Fruit fly (Drosophila melanogaster) whole organism, embryonic: ENCODE measurements around the gene foxo.
A peak's percentile ranks its signal among the peaks of the same experiment; 100 is the strongest.

Experiments
- ATbp ChIP-seq: fragments of 200-800 bp; sonication (Bioruptor generic); optimal IDR thresholded peaks from 2 replicates; lab custom pipeline; 2017; ENCODE audit warnings: missing biosample characterization, mild to moderate bottlenecking, missing genetic modification characterization, missing genetic modification reagents
- Bdp1 ChIP-seq: fragments of 200-800 bp; sonication (Bioruptor generic); optimal IDR thresholded peaks from 3 replicates; lab custom pipeline; 2016; ENCODE audit warnings: missing biosample characterization, missing genetic modification characterization
- CG10267 ChIP-seq: fragments of 200-800 bp; sonication (Bioruptor generic); optimal IDR thresholded peaks from 2 replicates; lab custom pipeline; 2018; ENCODE audit warnings: missing biosample characterization, mild to moderate bottlenecking, missing genetic modification characterization, moderate library complexity
- CG10321 ChIP-seq: fragments of 200-800 bp; sonication (Bioruptor generic); IDR thresholded peaks from 2 replicates; pipeline ENCODE4 v1.3.6; 2022; ENCODE audit warnings: missing biosample characterization, missing genetic modification characterization
- CG12659 ChIP-seq: fragments of 200-800 bp; sonication (Bioruptor generic); optimal IDR thresholded peaks from 3 replicates; lab custom pipeline; 2017; ENCODE audit warnings: mild to moderate bottlenecking, missing biosample characterization, missing genetic modification reagents, missing genetic modification characterization
- CG14860 ChIP-seq: fragments of 200-800 bp; sonication (Bioruptor generic); IDR thresholded peaks from 3 replicates; pipeline ENCODE4 v1.3.6; 2022; ENCODE audit warnings: missing biosample characterization, missing genetic modification characterization; ENCODE audit not compliant: partially characterized antibody
- CG14965 ChIP-seq: fragments of 200-800 bp; sonication (Bioruptor generic); optimal IDR thresholded peaks from 2 replicates; lab custom pipeline; 2016; ENCODE audit warnings: missing biosample characterization, missing genetic modification characterization, borderline replicate concordance
- CG15011 ChIP-seq: fragments of 200-800 bp; sonication (Bioruptor generic); optimal IDR thresholded peaks from 3 replicates; lab custom pipeline; 2018; ENCODE audit warnings: missing biosample characterization, mild to moderate bottlenecking, missing genetic modification characterization
- CG15269 ChIP-seq: fragments of 200-800 bp; sonication (Bioruptor generic); optimal IDR thresholded peaks from 2 replicates; lab custom pipeline; 2018; ENCODE audit warnings: missing biosample characterization, mild to moderate bottlenecking, missing genetic modification characterization, moderate library complexity
- CG1603 ChIP-seq: fragments of 200-800 bp; sonication (Bioruptor generic); optimal IDR thresholded peaks from 2 replicates; lab custom pipeline; 2019; ENCODE audit warnings: missing biosample characterization, mild to moderate bottlenecking, missing genetic modification characterization, moderate library complexity
- CG2116 ChIP-seq: fragments of 200-800 bp; sonication (Bioruptor generic); optimal IDR thresholded peaks from 3 replicates; lab custom pipeline; 2018; ENCODE audit warnings: missing biosample characterization, mild to moderate bottlenecking, missing genetic modification characterization
- CG30431 ChIP-seq: fragments of 200-800 bp; sonication (Bioruptor generic); optimal IDR thresholded peaks from 2 replicates; lab custom pipeline; 2017; ENCODE audit warnings: missing biosample characterization, missing genetic modification characterization
- CG31388 ChIP-seq: fragments of 200-800 bp; sonication (Bioruptor generic); optimal IDR thresholded peaks from 2 replicates; lab custom pipeline; 2016; ENCODE audit warnings: missing biosample characterization, missing genetic modification characterization
- CG32772 ChIP-seq: fragments of 200-800 bp; sonication (Bioruptor generic); IDR thresholded peaks from 2 replicates; pipeline ENCODE4 v1.3.6; 2022; ENCODE audit warnings: missing biosample characterization, missing genetic modification characterization
- CG42726 ChIP-seq: fragments of 200-800 bp; sonication (Bioruptor generic); IDR thresholded peaks from 2 replicates; pipeline ENCODE4 v1.3.6; 2022; ENCODE audit warnings: missing biosample characterization, missing genetic modification characterization; ENCODE audit not compliant: partially characterized antibody
- CG4707 ChIP-seq: fragments of 200-800 bp; sonication (Bioruptor generic); optimal IDR thresholded peaks from 2 replicates; lab custom pipeline; 2018; ENCODE audit warnings: missing biosample characterization, mild to moderate bottlenecking, missing genetic modification characterization, moderate library complexity
- CG4820 ChIP-seq: fragments of 200-800 bp; sonication (Bioruptor generic); optimal IDR thresholded peaks from 3 replicates; lab custom pipeline; 2016; ENCODE audit warnings: missing biosample characterization, missing genetic modification characterization
- CG7357 ChIP-seq: fragments of 200-800 bp; sonication (Bioruptor generic); IDR thresholded peaks from 3 replicates; pipeline ENCODE4 v1.3.6; 2022; ENCODE audit warnings: missing biosample characterization, missing genetic modification characterization
- CG7745 ChIP-seq: fragments of 200-800 bp; sonication (Bioruptor generic); optimal IDR thresholded peaks from 2 replicates; lab custom pipeline; 2018; ENCODE audit warnings: missing biosample characterization, mild to moderate bottlenecking, missing genetic modification characterization, moderate library complexity
- CG8281 ChIP-seq: fragments of 200-800 bp; sonication (Bioruptor generic); optimal IDR thresholded peaks from 2 replicates; lab custom pipeline; 2018; ENCODE audit warnings: missing biosample characterization, mild to moderate bottlenecking, missing genetic modification characterization, moderate library complexity
- CTCF ChIP-seq: fragments of 200-800 bp; sonication (Bioruptor generic); optimal IDR thresholded peaks from 2 replicates; lab custom pipeline; 2017; ENCODE audit warnings: missing biosample characterization, mild to moderate bottlenecking, missing genetic modification characterization, moderate library complexity
- Dfd ChIP-seq, 2 experiments: fragments of >200 bp; optimal IDR thresholded peaks; 2 replicates each; lab custom pipeline; 2017; ENCODE audit warnings: missing biosample characterization in 2 of 2, missing genetic modification characterization in 2 of 2
- Dip3 ChIP-seq: fragments of 200-800 bp; sonication (Bioruptor generic); optimal IDR thresholded peaks from 3 replicates; lab custom pipeline; 2016; ENCODE audit warnings: missing biosample characterization, missing genetic modification characterization
- Doc3 ChIP-seq: fragments of 200-800 bp; sonication (Bioruptor generic); IDR thresholded peaks from 3 replicates; pipeline ENCODE4 v1.3.6; 2022; ENCODE audit warnings: missing biosample characterization, missing genetic modification characterization; ENCODE audit not compliant: partially characterized antibody
- Eip74EF ChIP-seq, 2 experiments: fragments of 200-800 bp in 1 of 2; fragments of >200 bp in 1 of 2; sonication (Bioruptor generic) in 1 of 2; optimal IDR thresholded peaks; 2 replicates each; lab custom pipeline; 2017 to 2019; ENCODE audit warnings: missing biosample characterization in 2 of 2, missing genetic modification characterization in 2 of 2, mild to moderate bottlenecking in 1 of 2, moderate library complexity in 1 of 2
- GATAe ChIP-seq: fragments of 200-800 bp; sonication (Bioruptor generic); conservative IDR thresholded peaks from 2 replicates; pipeline ENCODE4 v1.3.6; 2022; ENCODE audit warnings: missing biosample characterization, missing genetic modification characterization
- Gug ChIP-seq: fragments of 200-800 bp; sonication (Bioruptor generic); IDR thresholded peaks from 4 replicates; pipeline ENCODE4 v1.3.6; 2022; ENCODE audit warnings: missing biosample characterization, missing genetic modification characterization
- HLH54F ChIP-seq: fragments of 200-800 bp; sonication (Bioruptor generic); optimal IDR thresholded peaks from 3 replicates; lab custom pipeline; 2016; ENCODE audit warnings: missing biosample characterization, missing genetic modification characterization
- HLHmδ ChIP-seq: fragments of 200-800 bp; sonication (Bioruptor generic); optimal IDR thresholded peaks from 2 replicates; lab custom pipeline; 2018; ENCODE audit warnings: missing biosample characterization, mild to moderate bottlenecking, missing genetic modification characterization, moderate library complexity
- HmgZ ChIP-seq: fragments of 200-800 bp; sonication (Bioruptor generic); optimal IDR thresholded peaks from 2 replicates; lab custom pipeline; 2018; ENCODE audit warnings: missing biosample characterization, mild to moderate bottlenecking, missing genetic modification characterization
- Hr3 ChIP-seq: fragments of 200-800 bp; sonication (Bioruptor generic); optimal IDR thresholded peaks from 3 replicates; lab custom pipeline; 2016; ENCODE audit warnings: missing biosample characterization, missing genetic modification characterization
- Lim3 ChIP-seq: fragments of 200-800 bp; sonication (Bioruptor generic); IDR thresholded peaks from 2 replicates; pipeline ENCODE4 v1.3.6; 2022; ENCODE audit warnings: missing biosample characterization, missing genetic modification characterization
- MBD-R2 ChIP-seq: fragments of 200-800 bp; sonication (Bioruptor generic); IDR thresholded peaks from 2 replicates; pipeline ENCODE4 v1.3.6; 2022; ENCODE audit warnings: missing biosample characterization, missing genetic modification characterization
- Mes4 ChIP-seq: fragments of 200-800 bp; sonication (Bioruptor generic); optimal IDR thresholded peaks from 2 replicates; lab custom pipeline; 2016; ENCODE audit warnings: missing biosample characterization, missing genetic modification characterization
- Poxn ChIP-seq: fragments of 200-800 bp; sonication (Bioruptor generic); IDR thresholded peaks from 2 replicates; pipeline ENCODE4 v1.3.6; 2022; ENCODE audit warnings: missing biosample characterization, missing genetic modification characterization
- chif ChIP-seq, 2 experiments: fragments of 200-800 bp; sonication (Bioruptor generic); optimal IDR thresholded peaks; 3 replicates each; lab custom pipeline; 2016; ENCODE audit warnings: missing biosample characterization in 2 of 2, missing genetic modification characterization in 2 of 2
- croc ChIP-seq: fragments of 200-800 bp; sonication (Bioruptor generic); conservative IDR thresholded peaks from 3 replicates; pipeline ENCODE4 v1.3.6; 2022; ENCODE audit warnings: missing biosample characterization, missing genetic modification characterization
- cwo ChIP-seq: fragments of 200-800 bp; sonication (Bioruptor generic); optimal IDR thresholded peaks from 3 replicates; lab custom pipeline; 2017; ENCODE audit warnings: missing biosample characterization, missing genetic modification characterization, mild to moderate bottlenecking, moderate library complexity, missing genetic modification reagents
- dimm ChIP-seq: fragments of 200-800 bp; sonication (Bioruptor generic); IDR thresholded peaks from 2 replicates; pipeline ENCODE4 v1.3.6; 2022; ENCODE audit warnings: missing biosample characterization, missing genetic modification characterization
- en ChIP-seq: fragments of 200-800 bp; sonication (Bioruptor generic); optimal IDR thresholded peaks from 2 replicates; lab custom pipeline; 2016; ENCODE audit warnings: missing biosample characterization, missing genetic modification characterization
- eve ChIP-seq, 2 experiments: fragments of >200 bp; optimal IDR thresholded peaks; 2 replicates each; lab custom pipeline; 2017; ENCODE audit warnings: missing biosample characterization in 2 of 2, missing genetic modification characterization in 2 of 2
- fd64A ChIP-seq: fragments of 200-800 bp; sonication (Bioruptor generic); optimal IDR thresholded peaks from 3 replicates; lab custom pipeline; 2018; ENCODE audit warnings: missing biosample characterization, mild to moderate bottlenecking, missing genetic modification characterization
- lbe ChIP-seq: fragments of 200-800 bp; sonication (Bioruptor generic); optimal IDR thresholded peaks from 2 replicates; lab custom pipeline; 2016; ENCODE audit warnings: missing biosample characterization, mild to moderate bottlenecking, missing genetic modification characterization
- mam ChIP-seq: fragments of 200-800 bp; sonication (Bioruptor generic); optimal IDR thresholded peaks from 3 replicates; lab custom pipeline; 2016; ENCODE audit warnings: missing biosample characterization, missing genetic modification characterization
- sens-2 ChIP-seq: fragments of 200-800 bp; sonication (Bioruptor generic); IDR thresholded peaks from 2 replicates; pipeline ENCODE4 v1.3.6; 2022; ENCODE audit warnings: missing biosample characterization, missing genetic modification characterization
- sna ChIP-seq: fragments of 200-800 bp; sonication (Bioruptor generic); IDR thresholded peaks from 2 replicates; pipeline ENCODE4 v1.3.6; 2022; ENCODE audit warnings: missing biosample characterization, missing genetic modification characterization; ENCODE audit not compliant: partially characterized antibody
- tna ChIP-seq: fragments of 200-800 bp; sonication (Bioruptor generic); IDR thresholded peaks from 2 replicates; pipeline ENCODE4 v1.3.6; 2022; ENCODE audit warnings: missing biosample characterization, missing genetic modification characterization; ENCODE audit not compliant: partially characterized antibody
- vfl ChIP-seq: fragments of 200-800 bp; sonication (Bioruptor generic); optimal IDR thresholded peaks from 2 replicates; lab custom pipeline; 2016; ENCODE audit warnings: missing biosample characterization, missing genetic modification characterization

Gene foxo

DNA sequence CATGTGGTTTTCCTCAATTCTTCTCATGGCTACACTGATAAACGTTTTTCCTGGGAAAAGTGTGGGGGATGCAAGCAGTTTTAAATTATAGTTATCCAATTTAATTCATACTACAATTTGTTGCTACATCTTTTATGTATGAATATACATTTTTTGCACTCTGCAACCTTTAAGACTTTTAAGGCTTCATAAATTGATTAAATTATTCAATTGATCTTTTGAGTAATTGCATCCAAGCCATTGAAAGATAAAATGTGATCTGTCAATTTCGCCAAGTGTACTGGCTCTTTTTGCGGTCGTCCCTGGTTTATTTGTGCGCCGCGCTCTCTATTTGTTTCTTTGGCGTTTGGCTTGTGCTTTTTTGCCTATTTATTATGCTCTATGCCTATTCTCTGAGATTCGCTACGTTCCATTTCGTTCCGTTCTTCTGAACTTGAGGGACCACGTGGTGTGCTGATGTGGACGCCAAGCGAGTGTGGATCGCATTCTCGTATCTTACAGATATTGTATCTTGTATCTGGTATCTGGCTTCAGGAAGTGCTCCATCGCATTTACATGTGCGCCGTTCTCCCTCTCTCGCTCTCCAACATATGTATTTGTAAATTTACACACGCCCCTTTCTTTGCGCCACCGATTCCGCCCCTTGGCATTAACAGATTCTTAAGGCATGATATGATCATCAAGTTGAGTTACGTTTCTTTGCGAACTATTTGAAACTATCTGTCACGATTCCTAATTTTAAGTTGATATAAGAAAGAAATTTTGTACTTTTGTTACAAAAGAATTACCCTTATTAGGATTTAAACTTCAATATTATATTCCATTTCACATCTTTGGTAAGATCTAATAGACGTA lies 4.3 kb upstream of the foxo start (continued):
- TF ChIP-seq mam (GFP tag; lab: Kevin White, UChicago) (peak; percentile 94), CG7745 (tag; lab: Kevin White, UChicago) (no peak), HmgZ (peak; percentile 86), CG31388 (GFP tag; lab: Kevin White, UChicago) (peak; percentile 25), Dfd (GFP tag; optimal IDR thresholded peaks at IDR 0.05; lab: Kevin White, UChicago) (no peak), cwo (GFP tag; lab: Kevin White, UChicago) (peak; percentile 85), CG42726 (GFP tag; lab: Robert Waterston, UW) (no peak), Mes4 (GFP tag; lab: Kevin White, UChicago) (no peak), croc (GFP tag; lab: Robert Waterston, UW) (peak; percentile 41; the same call in 2 of the 3 replicates), CG1603 (tag; lab: Kevin White, UChicago) (peak; percentile 56), Poxn (GFP tag; lab: Robert Waterston, UW) (peak; percentile 79), Lim3 (0 out of 2 replicates have a peak, but pooled peaks have one; percentile 53), MBD-R2 (GFP tag; lab: Robert Waterston, UW) (peak; percentile 64; the same call in 1 of the 2 replicates), CG15011 (GFP tag; lab: Kevin White, UChicago) (peak; percentile 79), HLHmδ (GFP tag; lab: Kevin White, UChicago) (no peak), sna (no peak), ATbp (peak; percentile 63), CG12659 (GFP tag; lab: Kevin White, UChicago) (peak; percentile 92), CG32772 (GFP tag; lab: Robert Waterston, UW) (peak; percentile 77), tna (GFP tag; lab: Robert Waterston, UW) (no peak), Dip3 (GFP tag; lab: Kevin White, UChicago) (peak; percentile 89), Eip74EF (GFP tag; optimal IDR thresholded peaks at IDR 0.05; lab: Kevin White, UChicago) (peak in 1 of 2 experiments; percentile 45), sens-2 (GFP tag; lab: Robert Waterston, UW) (no peak), CG7357 (GFP tag; lab: Robert Waterston, UW) (peak; percentile 78), Hr3 (GFP tag; lab: Kevin White, UChicago) (peak; percentile 79), CG8281 (tag; lab: Kevin White, UChicago) (peak; percentile 59), CG4707 (no peak), Doc3 (GFP tag; lab: Robert Waterston, UW) (no peak), Bdp1 (GFP tag; lab: Kevin White, UChicago) (peak; percentile 70), HLH54F (GFP tag; lab: Kevin White, UChicago) (peak; percentile 92), CG4820 (GFP tag; lab: Kevin White, UChicago) (peak; percentile 61), CG14965 (no peak), en (GFP tag; lab: Kevin White, UChicago) (peak; percentile 58), lbe (no peak), CG30431 (GFP tag; lab: Kevin White, UChicago) (peak; percentile 61), fd64A (GFP tag; lab: Kevin White, UChicago) (no peak), eve (GFP tag; optimal IDR thresholded peaks at IDR 0.05; lab: Kevin White, UChicago) (peak in 1 of 2 experiments; percentile 87), CTCF (GFP tag; lab: Kevin White, UChicago) (peak; percentile 4), dimm (GFP tag; lab: Robert Waterston, UW) (no peak), vfl (peak; percentile 88), CG10267 (tag; lab: Kevin White, UChicago) (peak; percentile 53), CG10321 (GFP tag; lab: Robert Waterston, UW) (no peak; the same call in 1 of the 2 replicates), CG14860 (GFP tag; lab: Robert Waterston, UW) (no peak), CG15269 (tag; lab: Kevin White, UChicago) (peak; percentile 92), GATAe (GFP tag; lab: Robert Waterston, UW) (peak; percentile 50; the same call in 1 of the 2 replicates), Gug (peak; percentile 84), chif (GFP tag; optimal IDR thresholded peaks at IDR 0.05; lab: Kevin White, UChicago) (peak; percentile 77 to 78), CG2116 (peak; percentile 48)
